Worm (Caenorhabditis elegans) whole organism, L4/young adult: Measurements from ENCODE around the gene dph-3.

ENCODE experiments used
- W03F9.2 ChIP-seq: fragments of 150-350 bp; optimal IDR thresholded peaks from 2 replicates; lab custom pipeline; 2014; ENCODE audit warnings: missing biosample characterization, missing genetic modification characterization
- dao-5 ChIP-seq: sonication (generic microtip); optimal IDR thresholded peaks from 2 replicates; lab custom pipeline; 2016; ENCODE audit warnings: missing genotype, missing genetic modification characterization, moderate library complexity, missing compliant biosample characterization
- him-1 ChIP-seq: sonication (generic microtip); optimal IDR thresholded peaks from 2 replicates; lab custom pipeline; 2016; ENCODE audit warnings: missing genotype, missing genetic modification reagents, missing genetic modification characterization, missing compliant biosample characterization

ce11 chrIV:9676535-9676934 lies 30.4 kb upstream of the dph-3 start:
- TF ChIP-seq him-1 (tag; lab: Kevin White, UChicago) (no peak), W03F9.2 (tag; lab: Kevin White, UChicago) (no peak), dao-5 (tag; lab: Kevin White, UChicago) (no peak)
